Fruit fly (Drosophila melanogaster) whole organism, prepupa: ENCODE data around the gene CG5861.

Experiments
- Blimp-1 ChIP-seq: fragments of 200-800 bp; sonication (Bioruptor generic); optimal IDR thresholded peaks from 3 replicates; lab custom pipeline; 2017; ENCODE audit warnings: missing biosample characterization, missing genetic modification characterization, mild to moderate bottlenecking, moderate library complexity, missing genetic modification reagents
- CG10631 ChIP-seq: fragments of 200-800 bp; sonication (Bioruptor generic); optimal IDR thresholded peaks from 2 replicates; lab custom pipeline; 2016; ENCODE audit warnings: missing biosample characterization, missing genetic modification characterization
- CG11294 ChIP-seq: fragments of 200-800 bp; sonication (Bioruptor generic); IDR thresholded peaks from 2 replicates; pipeline ENCODE4 v1.3.6; 2022; ENCODE audit warnings: missing biosample characterization, missing genetic modification characterization
- CG1621 ChIP-seq: fragments of 200-800 bp; sonication (Bioruptor generic); optimal IDR thresholded peaks from 3 replicates; lab custom pipeline; 2018; ENCODE audit warnings: missing biosample characterization, mild to moderate bottlenecking, missing genetic modification characterization
- CG16779 ChIP-seq: fragments of 200-800 bp; sonication (Bioruptor generic); optimal IDR thresholded peaks from 3 replicates; lab custom pipeline; 2017; ENCODE audit warnings: missing biosample characterization, mild to moderate bottlenecking, missing genetic modification characterization
- CG3032 ChIP-seq: fragments of 200-800 bp; optimal IDR thresholded peaks from 2 replicates; lab custom pipeline; 2019; ENCODE audit warnings: missing biosample characterization, mild to moderate bottlenecking, missing genetic modification characterization, moderate library complexity
- CG34406 ChIP-seq: fragments of 200-800 bp; sonication (Bioruptor generic); optimal IDR thresholded peaks from 3 replicates; lab custom pipeline; 2016; ENCODE audit warnings: missing biosample characterization, missing genetic modification characterization
- CG3919 ChIP-seq: fragments of 200-800 bp; sonication (Bioruptor generic); optimal IDR thresholded peaks from 3 replicates; lab custom pipeline; 2016; ENCODE audit warnings: missing biosample characterization, missing genetic modification characterization
- CG4318 ChIP-seq: fragments of 200-800 bp; sonication (Bioruptor generic); optimal IDR thresholded peaks from 3 replicates; lab custom pipeline; 2017; ENCODE audit warnings: missing biosample characterization, mild to moderate bottlenecking, missing genetic modification characterization
- CG6276 ChIP-seq: fragments of 200-800 bp; sonication (Bioruptor generic); optimal IDR thresholded peaks from 2 replicates; lab custom pipeline; 2017; ENCODE audit warnings: missing biosample characterization, mild to moderate bottlenecking, missing genetic modification characterization
- CG6792 ChIP-seq: fragments of 200-800 bp; sonication (Bioruptor generic); optimal IDR thresholded peaks from 3 replicates; lab custom pipeline; 2016; ENCODE audit warnings: missing biosample characterization, missing genetic modification characterization
- CG6854 ChIP-seq: fragments of 200-800 bp; sonication (Bioruptor generic); optimal IDR thresholded peaks from 2 replicates; lab custom pipeline; 2017; ENCODE audit warnings: missing biosample characterization, mild to moderate bottlenecking, missing genetic modification characterization
- CG8119 ChIP-seq: fragments of 200-800 bp; sonication (Bioruptor generic); IDR thresholded peaks from 3 replicates; pipeline ENCODE4 v1.3.6; 2022; ENCODE audit warnings: missing biosample characterization, missing genetic modification characterization
- Eip75B ChIP-seq: fragments of 200-800 bp; sonication (Bioruptor generic); optimal IDR thresholded peaks from 3 replicates; lab custom pipeline; 2016; ENCODE audit warnings: missing biosample characterization, missing genetic modification characterization
- Eip78C ChIP-seq: fragments of 200-800 bp; sonication (Bioruptor generic); peaks from one replicate; lab custom pipeline; 2016; ENCODE audit warnings: missing biosample characterization, missing genetic modification characterization
- Ets21C ChIP-seq: fragments of 200-800 bp; sonication (Bioruptor generic); optimal IDR thresholded peaks from 3 replicates; lab custom pipeline; 2016; ENCODE audit warnings: missing biosample characterization, missing genetic modification characterization
- Ets96B ChIP-seq: fragments of 200-800 bp; optimal IDR thresholded peaks from 2 replicates; lab custom pipeline; 2019; ENCODE audit warnings: missing biosample characterization, mild to moderate bottlenecking, missing genetic modification characterization, moderate library complexity
- Gug ChIP-seq: fragments of 200-800 bp; sonication (Bioruptor generic); IDR thresholded peaks from 2 replicates; pipeline ENCODE4 v1.3.6; 2022; ENCODE audit warnings: missing biosample characterization, missing genetic modification characterization
- Hr38 ChIP-seq: sonication (Bioruptor generic); optimal IDR thresholded peaks from 2 replicates; lab custom pipeline; 2016; ENCODE audit warnings: missing biosample characterization, missing genetic modification characterization
- Hr39 ChIP-seq: fragments of 200-800 bp; sonication (Bioruptor generic); optimal IDR thresholded peaks from 2 replicates; lab custom pipeline; 2016; ENCODE audit warnings: missing biosample characterization, missing genetic modification characterization
- Lpt ChIP-seq: fragments of 200-800 bp; sonication (Bioruptor generic); optimal IDR thresholded peaks from 3 replicates; lab custom pipeline; 2016; ENCODE audit warnings: missing biosample characterization, missing genetic modification characterization
- Met ChIP-seq: fragments of 200-800 bp; sonication (Bioruptor generic); optimal IDR thresholded peaks from 3 replicates; lab custom pipeline; 2016; ENCODE audit warnings: missing biosample characterization, missing genetic modification characterization
- OdsH ChIP-seq: fragments of 200-800 bp; sonication (Bioruptor generic); optimal IDR thresholded peaks from 3 replicates; lab custom pipeline; 2016; ENCODE audit warnings: missing biosample characterization, missing genetic modification characterization
- Sox102F ChIP-seq: fragments of 200-800 bp; sonication (Bioruptor generic); optimal IDR thresholded peaks from 2 replicates; lab custom pipeline; 2016; ENCODE audit warnings: missing biosample characterization, mild to moderate bottlenecking, missing genetic modification characterization
- Sox14 ChIP-seq: fragments of 200-800 bp; sonication (Bioruptor generic); optimal IDR thresholded peaks from 3 replicates; lab custom pipeline; 2016; ENCODE audit warnings: missing biosample characterization, missing genetic modification characterization
- dsx ChIP-seq: fragments of 200-800 bp; optimal IDR thresholded peaks from 3 replicates; lab custom pipeline; 2019; ENCODE audit warnings: missing biosample characterization, mild to moderate bottlenecking, missing genetic modification characterization, moderate library complexity; ENCODE audit not compliant: poor library complexity, severe bottlenecking
- eg ChIP-seq: fragments of 200-800 bp; sonication (Bioruptor generic); IDR thresholded peaks from 3 replicates; pipeline ENCODE4 v1.3.6; 2022; ENCODE audit warnings: missing biosample characterization, missing genetic modification characterization
- esn ChIP-seq: fragments of 200-800 bp; sonication (Bioruptor generic); optimal IDR thresholded peaks from 2 replicates; lab custom pipeline; 2016; ENCODE audit warnings: missing biosample characterization, mild to moderate bottlenecking, missing genetic modification characterization, moderate library complexity
- fd59A ChIP-seq: fragments of 200-800 bp; sonication (Bioruptor generic); optimal IDR thresholded peaks from 2 replicates; lab custom pipeline; 2017; ENCODE audit warnings: missing biosample characterization, mild to moderate bottlenecking, missing genetic modification characterization, missing genetic modification reagents
- fkh ChIP-seq: fragments of 200-800 bp; sonication (Bioruptor generic); optimal IDR thresholded peaks from 3 replicates; lab custom pipeline; 2017; ENCODE audit warnings: missing biosample characterization, mild to moderate bottlenecking, missing genetic modification characterization, moderate library complexity
- lz ChIP-seq: fragments of 200-800 bp; sonication (Bioruptor generic); optimal IDR thresholded peaks from 3 replicates; lab custom pipeline; 2016; ENCODE audit warnings: missing biosample characterization, missing genetic modification characterization
- net ChIP-seq: fragments of 200-800 bp; sonication (Bioruptor generic); optimal IDR thresholded peaks from 3 replicates; lab custom pipeline; 2016; ENCODE audit warnings: missing biosample characterization, missing genetic modification characterization
- pdm3 ChIP-seq: fragments of 200-800 bp; sonication (Bioruptor generic); optimal IDR thresholded peaks from 3 replicates; lab custom pipeline; 2016; ENCODE audit warnings: missing biosample characterization, missing genetic modification characterization
- ss ChIP-seq, 2 experiments: fragments of 200-800 bp; sonication (Bioruptor generic); optimal IDR thresholded peaks; 2 replicates in 1 of 2; 3 replicates in 1 of 2; lab custom pipeline; 2017 to 2018; ENCODE audit warnings: mild to moderate bottlenecking in 2 of 2, missing biosample characterization in 2 of 2, missing genetic modification characterization in 2 of 2, moderate library complexity in 1 of 2
- svp ChIP-seq: fragments of 200-800 bp; sonication (Bioruptor generic); peaks from one replicate; lab custom pipeline; 2016; ENCODE audit warnings: missing biosample characterization, missing genetic modification characterization
- topi ChIP-seq: fragments of 200-800 bp; sonication (Bioruptor generic); optimal IDR thresholded peaks from 3 replicates; lab custom pipeline; 2016; ENCODE audit warnings: missing biosample characterization, missing genetic modification characterization
- vri ChIP-seq: fragments of 200-800 bp; sonication (Bioruptor generic); optimal IDR thresholded peaks from 3 replicates; lab custom pipeline; 2016; ENCODE audit warnings: missing biosample characterization, mild to moderate bottlenecking, missing genetic modification characterization

Gene CG5861

DNA sequence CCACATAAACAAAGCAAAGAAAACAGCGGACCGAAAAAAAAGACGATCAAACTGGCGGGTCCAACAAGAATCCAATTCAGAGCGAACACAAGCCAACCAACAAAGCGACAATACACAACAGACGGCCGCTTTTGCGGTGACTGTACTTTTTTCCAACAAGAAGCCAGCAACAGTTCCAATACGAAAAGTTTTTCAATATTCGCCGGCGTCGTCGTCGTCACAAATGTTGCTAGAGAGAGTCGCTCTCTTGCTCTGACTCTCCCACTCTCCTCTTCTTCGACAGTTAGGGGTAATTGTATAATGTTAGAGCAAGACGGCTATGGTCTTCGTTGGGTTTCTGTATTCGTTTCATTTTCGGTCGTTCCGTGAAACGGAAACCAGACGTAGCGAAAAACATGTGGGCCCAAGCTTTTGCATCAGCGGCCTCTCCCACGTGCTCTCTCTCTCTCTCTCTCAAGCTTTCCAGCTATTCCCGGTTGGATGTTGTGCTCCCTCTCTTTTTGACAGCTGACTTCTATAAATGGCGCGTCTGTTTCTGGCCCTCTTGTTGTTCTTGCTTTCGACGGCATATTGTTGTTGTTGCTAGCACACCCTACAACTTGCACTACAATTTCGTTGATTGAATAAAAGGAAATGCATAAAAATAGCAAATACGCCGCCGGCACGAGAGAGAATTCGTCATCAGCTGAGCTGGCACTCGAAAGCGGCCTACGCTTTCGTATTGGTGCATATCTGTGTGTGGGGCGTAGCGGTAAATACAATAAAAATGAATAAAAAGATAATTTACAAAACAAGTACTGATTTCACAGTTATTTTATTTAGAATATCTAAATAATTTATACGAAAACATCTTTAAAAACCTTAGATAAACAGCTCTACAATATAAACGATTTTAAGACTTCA lies 37.6 kb downstream of the CG5861 start (continued):
- TF ChIP-seq fkh (GFP tag; lab: Kevin White, UChicago) (peak; percentile 91), CG34406 (GFP tag; lab: Kevin White, UChicago) (peak; percentile 74), svp (no peak), Hr38 (GFP tag; lab: Kevin White, UChicago) (no peak), vri (GFP tag; lab: Kevin White, UChicago) (peak; percentile 97), Sox14 (GFP tag; lab: Kevin White, UChicago) (no peak), CG16779 (tag; lab: Kevin White, UChicago) (peak; percentile 79), Ets96B (tag; lab: Kevin White, UChicago) (peak; percentile 53), CG11294 (GFP tag; lab: Robert Waterston, UW) (no peak), CG3919 (GFP tag; lab: Kevin White, UChicago) (peak; percentile 82), CG8119 (GFP tag; lab: Robert Waterston, UW) (no peak), esn (GFP tag; lab: Kevin White, UChicago) (peak; percentile 78), CG6792 (GFP tag; lab: Kevin White, UChicago) (peak; percentile 74), Met (GFP tag; lab: Kevin White, UChicago) (peak; percentile 71), Eip78C (GFP tag; lab: Kevin White, UChicago) (peak; percentile 91), Gug (no peak), pdm3 (peak; percentile 31), Ets21C (no peak), CG6854 (GFP tag; lab: Kevin White, UChicago) (peak; percentile 96), Eip75B (GFP tag; lab: Kevin White, UChicago) (peak; percentile 70), Sox102F (GFP tag; lab: Kevin White, UChicago) (peak; percentile 78), lz (GFP tag; lab: Kevin White, UChicago) (peak; percentile 51)

DNA sequence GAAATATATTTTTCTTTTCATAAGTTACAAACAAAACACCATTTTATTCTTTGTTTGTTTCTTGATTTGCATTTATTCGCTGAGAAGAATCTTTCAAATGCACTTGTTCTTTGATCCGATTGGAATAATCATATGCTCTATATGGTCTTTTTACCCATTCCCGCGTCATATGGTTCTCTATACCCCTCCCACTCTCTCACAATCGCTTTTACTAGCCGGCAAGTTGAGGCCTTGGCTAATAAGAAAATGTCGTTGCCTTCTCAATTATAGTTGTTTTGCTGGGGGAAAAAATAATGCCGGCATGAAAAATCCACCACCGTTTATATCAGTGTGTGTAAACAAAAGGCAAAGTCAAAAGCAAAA lies 38.2 kb downstream of the CG5861 start:
- TF ChIP-seq OdsH (no peak), eg (GFP tag; lab: Robert Waterston, UW) (no peak), Lpt (GFP tag; lab: Kevin White, UChicago) (no peak), ss (GFP tag; optimal IDR thresholded peaks at IDR 0.05; lab: Kevin White, UChicago) (no peak), Blimp-1 (GFP tag; lab: Kevin White, UChicago) (no peak), CG16779 (tag; lab: Kevin White, UChicago) (no peak), fd59A (GFP tag; lab: Kevin White, UChicago) (peak; percentile 1), Sox14 (GFP tag; lab: Kevin White, UChicago) (peak; percentile 23), CG3032 (tag; lab: Kevin White, UChicago) (no peak), topi (no peak), CG10631 (peak; percentile 10), Eip78C (GFP tag; lab: Kevin White, UChicago) (no peak)

DNA sequence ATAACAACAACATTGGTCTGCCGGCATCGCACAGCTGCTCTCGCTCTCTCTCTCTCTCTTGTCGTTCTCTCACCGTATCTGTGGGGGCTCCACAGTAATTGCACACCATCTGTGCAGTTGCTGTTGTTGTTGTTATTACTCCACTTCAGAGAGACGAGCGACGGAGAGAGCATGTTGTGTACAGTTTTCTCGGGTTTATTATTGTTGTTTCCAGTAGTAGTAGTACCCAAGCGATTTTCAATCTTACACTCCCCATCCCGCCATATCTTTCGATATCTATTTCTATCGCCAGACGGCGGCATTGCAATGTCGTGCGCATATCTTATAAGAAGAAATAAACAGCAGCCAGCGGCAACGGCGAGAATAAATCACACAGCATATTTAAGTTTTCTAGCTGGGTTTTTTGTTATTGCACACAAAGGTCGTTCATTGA lies 39.0 kb downstream of the CG5861 start:
- no peak for TF ChIP-seq CG4318
- TF ChIP-seq pdm3, result no peak
- peak; percentile 58 for TF ChIP-seq CG6854 (GFP tag; lab: Kevin White, UChicago)
- no peak for TF ChIP-seq Sox102F (GFP tag; lab: Kevin White, UChicago)
- TF ChIP-seq CG6276 (GFP tag; lab: Kevin White, UChicago), result peak; percentile 32
- TF ChIP-seq CG10631, result no peak
- no peak for TF ChIP-seq CG3919 (GFP tag; lab: Kevin White, UChicago)
- peak; percentile 54 for TF ChIP-seq vri (GFP tag; lab: Kevin White, UChicago)
- no peak for TF ChIP-seq Hr39
- TF ChIP-seq dsx (GFP tag; lab: Kevin White, UChicago), result peak; percentile 56
- TF ChIP-seq CG1621 (tag; lab: Kevin White, UChicago), result no peak
- TF ChIP-seq lz (GFP tag; lab: Kevin White, UChicago), result no peak
- TF ChIP-seq Lpt (GFP tag; lab: Kevin White, UChicago), result peak; percentile 42
- TF ChIP-seq Ets96B (tag; lab: Kevin White, UChicago), result no peak
- TF ChIP-seq Sox14 (GFP tag; lab: Kevin White, UChicago), result no peak
- TF ChIP-seq net, result peak; percentile 40
- no peak for TF ChIP-seq CG8119 (GFP tag; lab: Robert Waterston, UW)
- TF ChIP-seq fkh (GFP tag; lab: Kevin White, UChicago), result no peak
- TF ChIP-seq, all 60 proteins: peak for 6
